Worm (Caenorhabditis elegans) whole organism, L4 larva: ENCODE measurements around the gene atf-6.

Experiments used
- D1046.2 ChIP-seq: fragments of 200-800 bp; sonication (Bioruptor generic); IDR thresholded peaks from 2 replicates; pipeline ENCODE4 v1.3.6; 2022; ENCODE audit warnings: missing genetic modification characterization, missing compliant biosample characterization
- F37D6.2 ChIP-seq: sonication (generic microtip); optimal IDR thresholded peaks from 2 replicates; lab custom pipeline; 2016; ENCODE audit warnings: mild to moderate bottlenecking, missing genetic modification characterization, missing compliant biosample characterization
- F44E2.7 ChIP-seq: fragments of 200-800 bp; sonication (Bioruptor generic); IDR thresholded peaks from 2 replicates; pipeline ENCODE4 v2.1.2; 2022; ENCODE audit warnings: missing genetic modification characterization, missing compliant biosample characterization
- T20F7.1 ChIP-seq: fragments of 200-800 bp; sonication (Bioruptor generic); optimal IDR thresholded peaks from 2 replicates; lab custom pipeline; 2018; ENCODE audit warnings: mild to moderate bottlenecking, missing genetic modification characterization, missing compliant biosample characterization
- T26A8.4 ChIP-seq: fragments of 200-800 bp; sonication (Bioruptor generic); IDR thresholded peaks from 2 replicates; pipeline ENCODE4 v1.3.6; 2022; ENCODE audit warnings: missing genetic modification characterization, missing compliant biosample characterization
- Y75B8A.6 ChIP-seq: fragments of 200-800 bp; sonication (Bioruptor generic); IDR thresholded peaks from 2 replicates; pipeline ENCODE4 v1.3.6; 2022; ENCODE audit warnings: missing genetic modification reagents, missing genetic modification characterization, missing compliant biosample characterization
- aha-1 ChIP-seq: fragments of 150-350 bp; peaks from one replicate; lab custom pipeline; 2014; ENCODE audit warnings: missing biosample characterization, missing genetic modification characterization
- arid-1 ChIP-seq: fragments of 200-800 bp; sonication (Bioruptor generic); conservative IDR thresholded peaks from 2 replicates; pipeline ENCODE4 v1.3.6; 2022; ENCODE audit warnings: missing genetic modification reagents, missing genetic modification characterization, missing compliant biosample characterization
- ceh-28 ChIP-seq: fragments of 150-350 bp; optimal IDR thresholded peaks from 2 replicates; lab custom pipeline; 2014; ENCODE audit warnings: missing biosample characterization, missing genetic modification reagents, missing genetic modification characterization
- ceh-32 ChIP-seq: sonication (generic microtip); optimal IDR thresholded peaks from 2 replicates; lab custom pipeline; 2016; ENCODE audit warnings: mild to moderate bottlenecking, missing genetic modification characterization, missing compliant biosample characterization; ENCODE audit not compliant: poor library complexity
- ceh-82 ChIP-seq: sonication (generic microtip); optimal IDR thresholded peaks from 2 replicates; lab custom pipeline; 2017; ENCODE audit warnings: missing biosample characterization, missing genetic modification characterization
- ces-1 ChIP-seq: fragments of 150-350 bp; sonication (generic microtip); optimal IDR thresholded peaks from 4 replicates; lab custom pipeline; 2014; ENCODE audit warnings: missing biosample characterization, missing genetic modification reagents, missing genetic modification characterization
- cey-2 ChIP-seq: sonication (generic microtip); optimal IDR thresholded peaks from 3 replicates; lab custom pipeline; 2017; ENCODE audit warnings: missing genetic modification characterization, mild to moderate bottlenecking, missing compliant biosample characterization, antibody characterized with exemption, borderline replicate concordance; ENCODE audit not compliant: insufficient read depth
- daf-12 ChIP-seq: fragments of 150-350 bp; optimal IDR thresholded peaks from 2 replicates; lab custom pipeline; 2014; ENCODE audit warnings: missing biosample characterization, missing genetic modification reagents, missing genetic modification characterization
- daf-16 ChIP-seq, 3 experiments: sonication (generic microtip); optimal IDR thresholded peaks; 2 replicates each; lab custom pipeline; 2016 to 2017; ENCODE audit warnings: missing genetic modification characterization in 3 of 3, missing genetic modification reagents in 3 of 3, mild to moderate bottlenecking in 2 of 3, missing compliant biosample characterization in 2 of 3, missing biosample characterization in 1 of 3, moderate library complexity in 1 of 3
- dmd-8 ChIP-seq: fragments of 200-800 bp; sonication (Bioruptor generic); IDR thresholded peaks from 2 replicates; pipeline ENCODE4 v1.3.6; 2022; ENCODE audit warnings: missing genetic modification characterization, missing compliant biosample characterization
- dpl-1 ChIP-seq: fragments of 150-350 bp; optimal IDR thresholded peaks from 2 replicates; lab custom pipeline; 2014; ENCODE audit warnings: missing biosample characterization, missing genetic modification reagents, missing genetic modification characterization
- egl-27 ChIP-seq: sonication (generic microtip); optimal IDR thresholded peaks from 3 replicates; lab custom pipeline; 2017; ENCODE audit warnings: missing biosample characterization, missing genetic modification reagents, missing genetic modification characterization
- egl-43 ChIP-seq: fragments of 200-800 bp; sonication (Bioruptor generic); IDR thresholded peaks from 2 replicates; pipeline ENCODE4 v1.3.6; 2022; ENCODE audit warnings: missing genetic modification reagents, missing genetic modification characterization, missing compliant biosample characterization
- fos-1 ChIP-seq: fragments of 150-350 bp; optimal IDR thresholded peaks from 2 replicates; lab custom pipeline; 2014; ENCODE audit warnings: missing biosample characterization, missing genetic modification characterization
- gei-8 ChIP-seq: fragments of 200-800 bp; sonication (Bioruptor generic); optimal IDR thresholded peaks from 2 replicates; lab custom pipeline; 2018; ENCODE audit warnings: mild to moderate bottlenecking, missing genetic modification characterization, missing compliant biosample characterization
- hlh-11 ChIP-seq: fragments of 200-800 bp; sonication (Bioruptor generic); optimal IDR thresholded peaks from 2 replicates; lab custom pipeline; 2018; ENCODE audit warnings: mild to moderate bottlenecking, missing genetic modification characterization, missing compliant biosample characterization
- hmg-1.1 ChIP-seq: fragments of 200-800 bp; sonication (Bioruptor generic); IDR thresholded peaks from 2 replicates; pipeline ENCODE4 v1.3.6; 2022; ENCODE audit warnings: missing genetic modification reagents, missing genetic modification characterization, missing compliant biosample characterization
- lim-7 ChIP-seq: fragments of 200-800 bp; sonication (Bioruptor generic); IDR thresholded peaks from 2 replicates; pipeline ENCODE4 v1.3.6; 2022; ENCODE audit warnings: missing genetic modification characterization, missing compliant biosample characterization
- lir-3 ChIP-seq: sonication (generic microtip); optimal IDR thresholded peaks from 2 replicates; lab custom pipeline; 2016; ENCODE audit warnings: mild to moderate bottlenecking, missing genetic modification characterization, missing compliant biosample characterization
- lsy-2 ChIP-seq, 2 experiments: fragments of 150-350 bp in 1 of 2; sonication (generic microtip) in 1 of 2; optimal IDR thresholded peaks; 2 replicates each; lab custom pipeline; 2014 to 2017; ENCODE audit warnings: missing biosample characterization in 2 of 2, missing genetic modification characterization in 2 of 2
- madf-5 ChIP-seq, 2 experiments: fragments of 200-800 bp; sonication (Bioruptor generic); IDR thresholded peaks; 2 replicates each; pipeline ENCODE4 v1.3.6; 2022; ENCODE audit warnings: missing compliant biosample characterization in 2 of 2, missing genetic modification characterization in 2 of 2
- mep-1 ChIP-seq: fragments of 150-350 bp; sonication (generic microtip); optimal IDR thresholded peaks from 3 replicates; lab custom pipeline; 2014; ENCODE audit warnings: missing biosample characterization, missing genetic modification characterization
- mes-2 ChIP-seq: sonication (generic microtip); optimal IDR thresholded peaks from 2 replicates; lab custom pipeline; 2016; ENCODE audit warnings: missing genotype, mild to moderate bottlenecking, missing genetic modification characterization, missing compliant biosample characterization; ENCODE audit not compliant: poor library complexity, severe bottlenecking
- mxl-2 ChIP-seq: fragments of 200-800 bp; sonication (Bioruptor generic); conservative IDR thresholded peaks from 2 replicates; pipeline ENCODE4 v1.3.6; 2022; ENCODE audit warnings: missing genetic modification reagents, missing genetic modification characterization, missing compliant biosample characterization
- nhr-10 ChIP-seq: fragments of 150-350 bp; optimal IDR thresholded peaks from 2 replicates; lab custom pipeline; 2014; ENCODE audit warnings: missing biosample characterization, missing genetic modification characterization
- nhr-111 ChIP-seq: fragments of 200-800 bp; sonication (Bioruptor generic); optimal IDR thresholded peaks from 2 replicates; lab custom pipeline; 2018; ENCODE audit warnings: mild to moderate bottlenecking, missing genetic modification characterization, missing compliant biosample characterization
- nhr-237 ChIP-seq: sonication (generic microtip); optimal IDR thresholded peaks from 2 replicates; lab custom pipeline; 2017; ENCODE audit warnings: missing biosample characterization, missing genetic modification characterization
- nhr-28 ChIP-seq: fragments of 150-350 bp; optimal IDR thresholded peaks from 2 replicates; lab custom pipeline; 2014; ENCODE audit warnings: missing biosample characterization, missing genetic modification characterization
- nhr-41 ChIP-seq: fragments of 200-800 bp; sonication (Bioruptor generic); IDR thresholded peaks from 2 replicates; pipeline ENCODE4 v1.3.6; 2022; ENCODE audit warnings: missing genetic modification reagents, missing genetic modification characterization, missing compliant biosample characterization
- nhr-6 ChIP-seq: fragments of 150-350 bp; optimal IDR thresholded peaks from 2 replicates; lab custom pipeline; 2014; ENCODE audit warnings: missing biosample characterization, missing genetic modification characterization
- nhr-76 ChIP-seq: fragments of 150-350 bp; optimal IDR thresholded peaks from 2 replicates; lab custom pipeline; 2014; ENCODE audit warnings: missing biosample characterization, missing genetic modification characterization
- pha-4 ChIP-seq, 2 experiments: fragments of 150-350 bp in 1 of 2; fragments of 200-800 bp in 1 of 2; sonication (Bioruptor generic) in 1 of 2; IDR thresholded peaks in 1 of 2; optimal IDR thresholded peaks in 1 of 2; 2 replicates each; pipeline versions ENCODE4 v1.3.6 to Lab custom; 2014 to 2022; ENCODE audit warnings: missing genetic modification characterization in 2 of 2, missing genetic modification reagents in 2 of 2, missing biosample characterization in 1 of 2, missing compliant biosample characterization in 1 of 2
- php-3 ChIP-seq: fragments of 200-800 bp; sonication (Bioruptor generic); IDR thresholded peaks from 2 replicates; pipeline ENCODE4 v1.3.6; 2022; ENCODE audit warnings: missing genetic modification reagents, missing genetic modification characterization, missing compliant biosample characterization
- saeg-2 ChIP-seq: fragments of 200-800 bp; sonication (Bioruptor generic); IDR thresholded peaks from 2 replicates; pipeline ENCODE4 v1.3.6; 2022; ENCODE audit warnings: missing genetic modification reagents, missing genetic modification characterization, missing compliant biosample characterization
- set-16 ChIP-seq: fragments of 200-800 bp; sonication (Bioruptor generic); IDR thresholded peaks from 2 replicates; pipeline ENCODE4 v1.3.6; 2022; ENCODE audit warnings: missing genetic modification reagents, missing genetic modification characterization, missing compliant biosample characterization
- skn-1 ChIP-seq: fragments of 150-350 bp; optimal IDR thresholded peaks from 2 replicates; lab custom pipeline; 2014; ENCODE audit warnings: missing biosample characterization, missing genetic modification characterization
- tag-97 ChIP-seq: fragments of 200-800 bp; sonication (Bioruptor generic); IDR thresholded peaks from 2 replicates; pipeline ENCODE4 v1.3.6; 2022; ENCODE audit warnings: missing genetic modification characterization, missing compliant biosample characterization
- tra-1 ChIP-seq: fragments of 200-800 bp; sonication (Bioruptor generic); IDR thresholded peaks from 2 replicates; pipeline ENCODE4 v1.3.6; 2022; ENCODE audit warnings: missing genetic modification reagents, missing genetic modification characterization, missing compliant biosample characterization
- unc-130 ChIP-seq: sonication (generic microtip); optimal IDR thresholded peaks from 2 replicates; lab custom pipeline; 2016; ENCODE audit warnings: missing genetic modification reagents, missing genetic modification characterization, missing compliant biosample characterization
- unc-62 ChIP-seq, 3 experiments: fragments of 150-350 bp in 1 of 3; sonication (generic microtip); optimal IDR thresholded peaks in 2 of 3; peaks in 1 of 3; 1 replicate in 1 of 3; 2 replicates in 2 of 3; lab custom pipeline; 2014 to 2017; ENCODE audit warnings: missing biosample characterization in 3 of 3, missing genetic modification characterization in 3 of 3, missing genetic modification reagents in 3 of 3, missing genotype in 1 of 3
- zfp-3 ChIP-seq: fragments of 200-800 bp; sonication (Bioruptor generic); conservative IDR thresholded peaks from 2 replicates; pipeline ENCODE4 v1.3.6; 2022; ENCODE audit warnings: missing genetic modification reagents, missing genetic modification characterization, missing compliant biosample characterization
- zip-11 ChIP-seq: fragments of 200-800 bp; sonication (Bioruptor generic); IDR thresholded peaks from 2 replicates; pipeline ENCODE4 v1.3.6; 2022; ENCODE audit warnings: missing genetic modification characterization, missing compliant biosample characterization
- ztf-11 ChIP-seq: fragments of 150-350 bp; optimal IDR thresholded peaks from 2 replicates; lab custom pipeline; 2014; ENCODE audit warnings: missing biosample characterization, missing genetic modification characterization

Gene atf-6

ce11 chrX:12452143-12452570 lies 28.6 kb upstream of the atf-6 start (continued):
- TF ChIP-seq pha-4 (GFP tag; IDR thresholded peaks at IDR 0.05; lab: Robert Waterston, UW) (no peak), pha-4 (tag; optimal IDR thresholded peaks at IDR 0.05; lab: Kevin White, UChicago) (no peak), tra-1 (GFP tag; lab: Robert Waterston, UW) (0 out of 2 replicates have a peak, but pooled peaks have one; percentile 57), cey-2 (tag; lab: Kevin White, UChicago) (no peak), ceh-28 (tag; lab: Kevin White, UChicago) (no peak), mxl-2 (GFP tag; lab: Robert Waterston, UW) (no peak), ceh-32 (tag; lab: Kevin White, UChicago) (no peak), gei-8 (GFP tag; lab: Kevin White, UChicago) (no peak), ceh-82 (tag; lab: Kevin White, UChicago) (no peak), mes-2 (tag; lab: Kevin White, UChicago) (peak; percentile 61), daf-12 (tag; lab: Kevin White, UChicago) (no peak), nhr-41 (GFP tag; lab: Robert Waterston, UW) (no peak), saeg-2 (GFP tag; lab: Robert Waterston, UW) (0 out of 2 replicates have a peak, but pooled peaks have one; percentile 26), F44E2.7 (GFP tag; lab: Robert Waterston, UW) (peak; percentile 51; the same call in 1 of the 2 replicates), arid-1 (GFP tag; lab: Robert Waterston, UW) (no peak), hmg-1.1 (GFP tag; lab: Robert Waterston, UW) (peak; percentile 58; the same call in 1 of the 2 replicates), D1046.2 (no peak), dmd-8 (GFP tag; lab: Robert Waterston, UW) (no peak), lim-7 (GFP tag; lab: Robert Waterston, UW) (no peak), egl-27 (tag; lab: Kevin White, UChicago) (no peak), unc-130 (GFP tag; lab: Kevin White, UChicago) (no peak), php-3 (GFP tag; lab: Robert Waterston, UW) (0 out of 2 replicates have a peak, but pooled peaks have one; percentile 8), egl-43 (GFP tag; lab: Robert Waterston, UW) (peak; percentile 73; the same call in 1 of the 2 replicates), tag-97 (no peak), ztf-11 (no peak), ces-1 (no peak), hlh-11 (tag; lab: Kevin White, UChicago) (peak; percentile 63), Y75B8A.6 (GFP tag; lab: Robert Waterston, UW) (no peak), set-16 (GFP tag; lab: Robert Waterston, UW) (peak; percentile 93), mep-1 (peak; percentile 71), T20F7.1 (GFP tag; lab: Kevin White, UChicago) (no peak), nhr-111 (GFP tag; lab: Kevin White, UChicago) (no peak), nhr-28 (tag; lab: Kevin White, UChicago) (peak; percentile 15), skn-1 (tag; lab: Kevin White, UChicago) (no peak), nhr-6 (no peak), nhr-76 (tag; lab: Kevin White, UChicago) (no peak), nhr-10 (tag; lab: Kevin White, UChicago) (no peak), F37D6.2 (tag; lab: Kevin White, UChicago) (peak; percentile 80), zip-11 (GFP tag; lab: Robert Waterston, UW) (no peak), zfp-3 (GFP tag; lab: Robert Waterston, UW) (no peak), unc-62 (GFP tag; optimal IDR thresholded peaks at IDR 0.05 in 1 of 2; lab: Kevin White, UChicago) (peak in 1 of 2 experiments; percentile 15), unc-62 (tag; optimal IDR thresholded peaks at IDR 0.05; lab: Kevin White, UChicago) (no peak), dpl-1 (GFP tag; lab: Kevin White, UChicago) (no peak), T26A8.4 (peak; percentile 50), madf-5 (GFP tag; IDR thresholded peaks at IDR 0.05; lab: Robert Waterston, UW) (no peak), nhr-237 (tag; lab: Kevin White, UChicago) (no peak), lir-3 (no peak), lsy-2 (tag; optimal IDR thresholded peaks at IDR 0.05; lab: Kevin White, UChicago) (peak in 1 of 2 experiments; percentile 40), aha-1 (tag; lab: Kevin White, UChicago) (peak; percentile 73), fos-1 (no peak), daf-16 (GFP tag; optimal IDR thresholded peaks at IDR 0.05; lab: Kevin White, UChicago) (no peak), daf-16 (tag; optimal IDR thresholded peaks at IDR 0.05; lab: Kevin White, UChicago) (peak; percentile 4)
